Worm (Caenorhabditis elegans) whole organism, L4/young adult: ENCODE data around the gene H12D21.10.

ENCODE experiments used
- W03F9.2 ChIP-seq: fragments of 150-350 bp; optimal IDR thresholded peaks from 2 replicates; lab custom pipeline; 2014; ENCODE audit warnings: missing biosample characterization, missing genetic modification characterization
- dao-5 ChIP-seq: sonication (generic microtip); optimal IDR thresholded peaks from 2 replicates; lab custom pipeline; 2016; ENCODE audit warnings: missing genotype, missing genetic modification characterization, moderate library complexity, missing compliant biosample characterization
- him-1 ChIP-seq: sonication (generic microtip); optimal IDR thresholded peaks from 2 replicates; lab custom pipeline; 2016; ENCODE audit warnings: missing genotype, missing genetic modification reagents, missing genetic modification characterization, missing compliant biosample characterization

DNA sequence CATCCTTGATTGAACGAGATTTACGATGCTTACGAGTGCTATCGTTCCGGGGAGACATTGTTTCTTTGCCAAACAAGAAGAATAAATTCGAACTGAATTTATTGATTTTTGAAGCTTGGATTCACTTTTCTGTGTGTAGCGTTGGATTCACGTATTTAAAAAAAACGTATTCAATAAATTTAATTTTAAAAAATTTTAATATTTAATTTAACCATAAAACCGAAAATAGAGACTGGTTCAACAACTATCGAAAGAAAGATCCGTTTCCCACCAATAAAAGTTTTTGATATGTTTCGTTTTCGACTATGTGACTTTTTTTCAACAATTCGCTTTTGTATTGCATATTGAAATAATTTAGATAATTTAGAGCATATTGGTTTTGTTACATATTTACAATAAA lies 24.2 kb upstream of the H12D21.10 start, which contains the start of gene ZC412.5:
- no peak for TF ChIP-seq dao-5 (tag; lab: Kevin White, UChicago)
- TF ChIP-seq him-1 (tag; lab: Kevin White, UChicago): no peak
- TF ChIP-seq W03F9.2: no peak
